Fruit fly (Drosophila melanogaster): ENCODE data around the gene CG3397.

CG3397 gene

dm6 chr3R:11982547-11982946 is 1.8 kb downstream of the CG3397 start:
- TF ChIP-seq CG8478 (optimal IDR thresholded peaks at IDR 0.05) (no peak), CTCF (optimal IDR thresholded peaks at IDR 0.05) (no peak)

DNA sequence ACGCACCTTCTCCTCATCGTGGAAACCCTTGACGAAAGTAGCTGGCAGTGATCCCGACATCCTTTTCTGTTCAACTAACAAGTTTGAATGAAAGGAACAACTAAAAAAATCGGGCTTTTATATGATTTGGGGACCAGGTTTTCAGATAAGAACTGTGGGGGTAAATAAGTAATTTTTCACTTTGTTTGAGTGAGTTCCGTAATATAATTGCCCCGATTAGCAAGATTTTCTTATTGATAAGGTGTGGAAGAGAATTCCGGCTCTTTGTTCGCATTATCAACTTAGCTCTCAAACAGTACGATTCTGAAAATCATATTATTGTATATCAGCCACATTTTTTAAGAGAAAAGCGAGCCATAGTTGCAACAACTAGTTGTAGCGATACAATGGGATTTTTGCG is 2.4 kb downstream of the CG3397 start, which contains the start of gene CG12224:
Gene CG12224 (minus strand): TSS at position 101 of the 400 bp plus-strand sequence.
- TF ChIP-seq CG8478 (optimal IDR thresholded peaks at IDR 0.05) (no peak), CTCF (optimal IDR thresholded peaks at IDR 0.05) (no peak)

DNA sequence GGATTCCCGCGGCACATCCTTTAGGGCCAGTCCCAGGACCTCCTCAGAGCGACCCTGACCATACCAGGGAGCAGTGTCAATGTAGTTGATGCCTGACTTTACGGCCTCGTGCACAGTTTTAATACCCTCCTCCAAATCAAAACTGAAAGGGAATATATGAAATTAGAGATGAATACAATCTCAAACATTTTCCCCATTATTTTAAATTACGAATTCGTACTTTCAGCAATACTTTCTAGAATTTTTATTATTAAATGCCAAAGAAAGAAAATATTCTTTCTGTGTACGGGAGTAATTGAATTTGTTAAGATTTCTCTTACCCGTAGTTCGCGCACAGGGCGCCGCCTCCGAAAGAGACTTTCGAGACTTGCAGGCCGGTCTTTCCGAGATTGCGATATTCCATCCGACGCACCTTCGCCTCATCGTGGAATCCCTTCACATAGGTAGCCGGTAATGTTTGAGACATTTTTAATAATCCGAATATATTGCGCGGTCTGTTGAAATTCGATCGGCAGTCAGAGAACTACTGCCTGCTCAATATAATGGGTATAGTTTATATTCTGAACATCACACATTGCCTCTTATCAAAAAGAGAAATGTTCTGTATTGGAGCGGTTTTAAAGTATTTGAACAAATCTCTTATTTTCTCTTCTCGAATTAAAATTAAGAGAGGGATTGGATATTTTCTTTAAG is 4.3 kb downstream of the CG3397 start, which contains the start of gene CG18547:
Gene CG18547 (minus strand): TSS at position 512 of the 693 bp plus-strand sequence.
- TF ChIP-seq CG8478 (optimal IDR thresholded peaks at IDR 0.05), result no peak
- TF ChIP-seq CTCF (optimal IDR thresholded peaks at IDR 0.05), result no peak

DNA sequence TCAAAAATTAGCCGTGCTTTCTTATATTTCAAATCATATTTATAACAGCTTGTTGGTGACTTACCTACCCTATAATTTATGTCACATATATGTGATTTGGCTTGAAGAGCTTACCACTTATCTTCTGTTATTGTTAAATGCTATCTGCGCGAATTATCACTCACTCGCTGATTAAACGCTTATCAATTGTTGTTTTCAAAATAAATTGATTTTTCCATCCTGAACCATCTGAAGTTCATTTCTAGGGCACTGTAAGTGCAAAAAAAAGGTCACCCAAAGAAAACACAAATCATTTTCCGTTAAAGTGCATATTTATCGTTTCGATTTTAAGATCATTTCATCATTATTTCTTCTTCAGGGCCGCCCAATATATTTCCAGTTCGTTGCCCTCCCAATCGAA is 6.1 kb downstream of the CG3397 start:
- TF ChIP-seq CTCF (optimal IDR thresholded peaks at IDR 0.05) (no peak), CG8478 (optimal IDR thresholded peaks at IDR 0.05) (no peak)

dm6 chr3R:11977336-11977678 is 7.0 kb downstream of the CG3397 start:
- TF ChIP-seq CG8478 (optimal IDR thresholded peaks at IDR 0.05), result no peak
- no peak for TF ChIP-seq CTCF (optimal IDR thresholded peaks at IDR 0.05)

dm6 chr3R:11976556-11977335 is 7.6 kb downstream of the CG3397 start, which contains the start of gene CG10005:
CG10005 (minus strand) TSS chr3R:11977197.
- TF ChIP-seq CG8478 (optimal IDR thresholded peaks at IDR 0.05), result no peak

- TF ChIP-seq CG8478 (optimal IDR thresholded peaks at IDR 0.05) (no peak), CTCF (optimal IDR thresholded peaks at IDR 0.05) (no peak)
Observed at dm6 chr3R:11974631-11975030, 9.7 kb downstream of the CG3397 start, which contains the start of gene Tango9. Tango9 (minus strand) TSS chr3R:11974910.

DNA sequence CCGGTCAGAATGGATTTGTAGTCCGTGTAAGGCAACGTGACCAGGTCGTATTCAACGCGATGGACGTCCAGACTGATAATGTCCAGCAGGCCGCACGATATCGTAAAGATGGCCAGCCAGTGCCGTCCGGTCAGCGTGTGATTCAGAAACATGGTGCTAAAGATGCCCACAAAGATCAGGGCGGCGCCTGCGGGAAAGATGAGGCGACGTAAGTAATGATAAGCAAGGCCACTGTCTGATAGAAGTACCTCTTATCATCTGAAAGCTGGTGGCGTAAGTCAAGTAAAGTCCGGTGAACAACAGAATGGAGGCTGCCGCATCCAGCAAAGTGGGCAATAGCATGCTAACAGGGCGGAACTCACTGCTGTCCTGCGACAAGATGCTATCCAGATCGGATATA is 10.5 kb downstream of the CG3397 start:
- TF ChIP-seq CTCF (optimal IDR thresholded peaks at IDR 0.05), result no peak
- no peak for TF ChIP-seq CG8478 (optimal IDR thresholded peaks at IDR 0.05)

- TF ChIP-seq CTCF (optimal IDR thresholded peaks at IDR 0.05), result no peak
- TF ChIP-seq CG8478 (optimal IDR thresholded peaks at IDR 0.05), result no peak
Observed at dm6 chr3R:11971394-11971793, 12.9 kb downstream of the CG3397 start, which contains the start of gene GC2. GC2 (plus strand) TSS chr3R:11971694.

- TF ChIP-seq CTCF (optimal IDR thresholded peaks at IDR 0.05) (no peak), CG8478 (optimal IDR thresholded peaks at IDR 0.05) (no peak)
Observed at dm6 chr3R:11969217-11969616, 15.1 kb downstream of the CG3397 start.

DNA sequence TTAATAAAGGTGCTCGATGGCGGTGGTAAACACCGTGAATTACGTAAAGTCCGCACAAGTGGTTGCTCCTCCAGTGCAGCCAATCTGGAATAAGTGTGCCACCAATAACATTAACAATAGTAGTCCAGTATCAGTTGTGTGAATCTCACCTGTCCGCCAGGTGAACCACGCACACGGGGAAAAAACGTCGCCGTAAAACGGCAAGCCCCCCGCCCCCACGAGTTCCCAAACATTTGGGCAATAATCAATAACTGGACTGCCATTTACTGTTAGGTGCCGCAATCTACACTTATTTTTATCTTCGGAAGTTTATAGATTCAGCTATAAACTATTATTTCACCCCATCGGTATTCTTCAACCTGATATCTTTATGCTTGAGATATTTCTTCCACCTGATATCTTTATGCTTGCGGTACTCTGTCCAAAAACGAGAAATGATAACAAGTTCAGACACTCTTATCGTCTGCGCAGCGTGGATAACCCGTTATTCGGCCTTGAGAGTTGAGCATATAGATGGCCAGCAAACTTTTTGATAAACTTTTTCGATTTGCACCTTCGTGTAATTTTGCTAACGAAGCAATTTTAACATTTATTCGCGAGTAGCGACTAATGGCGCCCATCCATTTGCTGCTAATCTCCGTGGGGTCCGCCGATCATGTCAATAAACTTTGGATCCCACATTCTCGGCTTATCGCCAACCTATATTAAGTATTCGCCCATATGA is 16.1 kb downstream of the CG3397 start:
- TF ChIP-seq CG8478 (optimal IDR thresholded peaks at IDR 0.05) (no peak), CTCF (optimal IDR thresholded peaks at IDR 0.05) (no peak)

- TF ChIP-seq CTCF (optimal IDR thresholded peaks at IDR 0.05), result peak in 1 of 2 experiments; percentile 16
- no peak for TF ChIP-seq CG8478 (optimal IDR thresholded peaks at IDR 0.05)
Observed at dm6 chr3R:11967262-11968029, 16.9 kb downstream of the CG3397 start, which contains the start of the genes CG12213 and GC1. CG12213 (minus strand) TSS chr3R:11967691. GC1 (plus strand) TSS chr3R:11967708.

dm6 chr3R:11964000-11964399 is 20.3 kb downstream of the CG3397 start:
- TF ChIP-seq CG8478 (optimal IDR thresholded peaks at IDR 0.05) (no peak), CTCF (optimal IDR thresholded peaks at IDR 0.05) (no peak)

DNA sequence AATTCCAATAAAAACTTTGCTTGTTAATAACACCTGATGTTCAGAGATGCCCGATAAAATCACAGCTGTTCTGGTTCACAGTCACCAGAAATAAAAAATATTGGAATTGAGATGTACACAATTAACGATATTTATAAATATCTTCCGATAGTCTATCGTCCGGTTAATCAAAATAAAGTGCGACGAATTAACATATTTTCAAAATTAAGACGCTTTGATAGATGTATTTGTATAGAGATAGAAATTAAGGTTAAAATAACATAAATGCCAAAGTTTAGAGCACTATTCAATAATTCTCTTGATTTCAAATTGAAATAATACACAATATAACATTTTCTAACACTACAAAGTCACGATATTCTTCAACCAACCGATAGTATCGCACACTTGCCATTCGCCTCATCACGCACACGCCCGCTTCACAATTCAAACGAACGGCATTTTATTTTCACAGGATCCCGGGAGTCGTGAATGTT is 21.6 kb downstream of the CG3397 start, which contains the start of the genes CG3281 and aurA:
Gene CG3281 (minus strand): TSS at position 67 of the 476 bp plus-strand sequence.
Gene aurA (plus strand): TSS at position 386 of the 476 bp plus-strand sequence.
- TF ChIP-seq CTCF (optimal IDR thresholded peaks at IDR 0.05), result no peak
- no peak for TF ChIP-seq CG8478 (optimal IDR thresholded peaks at IDR 0.05)
